Worm (Caenorhabditis elegans) whole organism, mixed stage, embryonic: ENCODE results near the gene Y116F11A.6.

Source experiments
- M03D4.4 ChIP-seq: sonication (generic microtip); optimal IDR thresholded peaks from 2 replicates; lab custom pipeline; 2017; ENCODE audit warnings: mild to moderate bottlenecking, missing genetic modification characterization, missing compliant biosample characterization
- bed-3 ChIP-seq: fragments of 200-800 bp; sonication (Bioruptor generic); optimal IDR thresholded peaks from 3 replicates; lab custom pipeline; 2018; ENCODE audit warnings: mild to moderate bottlenecking, missing genetic modification characterization, moderate library complexity, missing compliant biosample characterization
- ceh-39 ChIP-seq: fragments of 150-350 bp; optimal IDR thresholded peaks from 2 replicates; lab custom pipeline; 2014; ENCODE audit warnings: missing biosample characterization, missing genetic modification characterization
- ceh-43 ChIP-seq: fragments of 200-800 bp; sonication (Bioruptor generic); optimal IDR thresholded peaks from 2 replicates; lab custom pipeline; 2018; ENCODE audit warnings: mild to moderate bottlenecking, missing genetic modification characterization, moderate library complexity, missing compliant biosample characterization
- ceh-83 ChIP-seq: fragments of 200-800 bp; sonication (Bioruptor generic); optimal IDR thresholded peaks from 2 replicates; lab custom pipeline; 2018; ENCODE audit warnings: mild to moderate bottlenecking, missing genetic modification characterization, missing compliant biosample characterization
- ces-1 ChIP-seq: fragments of 150-350 bp; optimal IDR thresholded peaks from 2 replicates; lab custom pipeline; 2014; ENCODE audit warnings: missing biosample characterization, missing genetic modification reagents, missing genetic modification characterization
- cnd-1 ChIP-seq: fragments of 200-800 bp; sonication (Bioruptor generic); optimal IDR thresholded peaks from 2 replicates; lab custom pipeline; 2018; ENCODE audit warnings: mild to moderate bottlenecking, missing genetic modification characterization, missing compliant biosample characterization
- drap-1 ChIP-seq: fragments of 200-800 bp; sonication (Bioruptor generic); optimal IDR thresholded peaks from 3 replicates; lab custom pipeline; 2018; ENCODE audit warnings: mild to moderate bottlenecking, missing genetic modification characterization, missing compliant biosample characterization
- elt-1 ChIP-seq: sonication (generic microtip); optimal IDR thresholded peaks from 2 replicates; lab custom pipeline; 2017; ENCODE audit warnings: missing genetic modification characterization, mild to moderate bottlenecking, missing compliant biosample characterization, antibody characterized with exemption, moderate library complexity, borderline replicate concordance; ENCODE audit not compliant: insufficient read depth
- flh-1 ChIP-seq: fragments of 200-800 bp; sonication (Bioruptor generic); optimal IDR thresholded peaks from 2 replicates; lab custom pipeline; 2018; ENCODE audit warnings: mild to moderate bottlenecking, missing genetic modification characterization, moderate library complexity, missing compliant biosample characterization
- ham-2 ChIP-seq: fragments of 200-800 bp; sonication (Bioruptor generic); optimal IDR thresholded peaks from 2 replicates; lab custom pipeline; 2018; ENCODE audit warnings: mild to moderate bottlenecking, missing genetic modification characterization, missing compliant biosample characterization
- hlh-1 ChIP-seq: fragments of 150-350 bp; optimal IDR thresholded peaks from 2 replicates; lab custom pipeline; 2014; ENCODE audit warnings: missing biosample characterization, missing genetic modification reagents, missing genetic modification characterization
- lin-13 ChIP-seq: fragments of 150-350 bp; optimal IDR thresholded peaks from 2 replicates; lab custom pipeline; 2014; ENCODE audit warnings: missing biosample characterization, missing genetic modification characterization
- lin-32 ChIP-seq: fragments of 200-800 bp; sonication (Bioruptor generic); optimal IDR thresholded peaks from 2 replicates; lab custom pipeline; 2018; ENCODE audit warnings: mild to moderate bottlenecking, missing genetic modification characterization, missing compliant biosample characterization
- lsy-2 ChIP-seq: fragments of 150-350 bp; optimal IDR thresholded peaks from 2 replicates; lab custom pipeline; 2014; ENCODE audit warnings: missing biosample characterization, missing genetic modification characterization
- mab-5 ChIP-seq: fragments of 150-350 bp; optimal IDR thresholded peaks from 2 replicates; lab custom pipeline; 2014; ENCODE audit warnings: missing biosample characterization, missing genetic modification characterization
- mep-1 ChIP-seq: fragments of 150-350 bp; optimal IDR thresholded peaks from 2 replicates; lab custom pipeline; 2017; ENCODE audit warnings: missing biosample characterization, missing genetic modification reagents, missing genetic modification characterization, inconsistent platforms
- mls-2 ChIP-seq: sonication (generic microtip); optimal IDR thresholded peaks from 2 replicates; lab custom pipeline; 2016; ENCODE audit warnings: mild to moderate bottlenecking, missing genetic modification characterization, moderate library complexity, missing compliant biosample characterization
- nhr-12 ChIP-seq: fragments of 150-350 bp; optimal IDR thresholded peaks from 2 replicates; lab custom pipeline; 2014; ENCODE audit warnings: missing biosample characterization, missing genetic modification characterization
- nhr-2 ChIP-seq: fragments of 150-350 bp; optimal IDR thresholded peaks from 2 replicates; lab custom pipeline; 2014; ENCODE audit warnings: missing biosample characterization, missing genetic modification characterization
- nhr-237 ChIP-seq: fragments of 150-350 bp; optimal IDR thresholded peaks from 2 replicates; lab custom pipeline; 2014; ENCODE audit warnings: missing biosample characterization, missing genetic modification characterization
- nhr-76 ChIP-seq: sonication (generic microtip); optimal IDR thresholded peaks from 2 replicates; lab custom pipeline; 2017; ENCODE audit warnings: missing biosample characterization, missing genetic modification characterization
- sem-2 ChIP-seq: fragments of 200-800 bp; sonication (Bioruptor generic); optimal IDR thresholded peaks from 2 replicates; lab custom pipeline; 2018; ENCODE audit warnings: mild to moderate bottlenecking, missing genetic modification characterization, missing compliant biosample characterization
- snpc-4 ChIP-seq: fragments of 150-350 bp; optimal IDR thresholded peaks from 2 replicates; lab custom pipeline; 2014; ENCODE audit warnings: missing biosample characterization, missing genetic modification characterization
- sptf-1 ChIP-seq: sonication (generic microtip); optimal IDR thresholded peaks from 2 replicates; lab custom pipeline; 2017; ENCODE audit warnings: mild to moderate bottlenecking, missing genetic modification characterization, moderate library complexity, missing compliant biosample characterization
- unc-120 ChIP-seq: sonication (generic microtip); optimal IDR thresholded peaks from 2 replicates; lab custom pipeline; 2017; ENCODE audit warnings: missing genetic modification characterization, missing compliant biosample characterization; ENCODE audit not compliant: poor library complexity, severe bottlenecking
- unc-39 ChIP-seq: fragments of 150-350 bp; optimal IDR thresholded peaks from 2 replicates; lab custom pipeline; 2014; ENCODE audit warnings: missing biosample characterization, missing genetic modification characterization
- unc-62 ChIP-seq: fragments of 150-350 bp; optimal IDR thresholded peaks from 2 replicates; lab custom pipeline; 2014; ENCODE audit warnings: missing biosample characterization, missing genetic modification reagents, missing genetic modification characterization
- ztf-11 ChIP-seq: fragments of 150-350 bp; optimal IDR thresholded peaks from 2 replicates; lab custom pipeline; 2014; ENCODE audit warnings: missing biosample characterization, missing genetic modification characterization

Gene Y116F11A.6

DNA sequence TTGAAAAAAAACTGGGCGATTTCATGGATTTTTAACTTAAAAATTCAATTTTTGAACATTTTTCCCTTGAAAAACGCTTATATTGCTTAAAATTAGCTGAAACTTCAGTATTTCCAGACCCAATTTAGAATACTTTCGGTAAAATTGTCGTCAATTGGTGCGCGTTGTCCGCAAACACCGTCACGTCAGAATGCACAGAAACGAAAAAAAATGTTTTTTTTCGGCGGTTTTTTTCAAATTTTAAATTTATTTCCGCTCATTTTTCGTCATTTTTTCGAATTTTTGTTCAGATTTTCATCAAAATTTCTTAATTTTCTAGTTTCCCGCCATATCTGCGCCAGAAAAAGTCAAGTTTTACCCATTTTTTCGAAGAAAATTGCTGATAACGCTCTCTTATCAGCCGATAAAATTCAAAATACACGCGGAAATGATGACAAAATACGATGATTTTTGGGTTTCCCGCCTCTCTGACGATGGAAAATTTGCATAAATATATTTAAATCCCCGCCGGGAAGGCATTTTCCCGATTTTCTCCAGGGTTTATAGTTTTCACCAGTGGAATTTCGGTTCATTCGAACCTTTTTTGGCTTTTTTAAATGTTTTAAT is 46.0 kb upstream of the Y116F11A.6 start:
- TF ChIP-seq nhr-237 (tag; lab: Kevin White, UChicago) (no peak), snpc-4 (tag; lab: Kevin White, UChicago) (no peak), lin-13 (no peak), ceh-39 (no peak), unc-120 (tag; lab: Kevin White, UChicago) (no peak), ztf-11 (tag; lab: Kevin White, UChicago) (no peak), mep-1 (tag; lab: Kevin White, UChicago) (no peak), mab-5 (tag; lab: Kevin White, UChicago) (no peak), unc-62 (GFP tag; lab: Kevin White, UChicago) (no peak), nhr-76 (tag; lab: Kevin White, UChicago) (no peak)

ce11 chrV:19674543-19674942 is 44.8 kb upstream of the Y116F11A.6 start, which contains the start of gene mrp-7:
Gene mrp-7 (plus strand): TSS chrV:19674843.
- TF ChIP-seq sptf-1 (tag; lab: Kevin White, UChicago) (no peak), lsy-2 (tag; lab: Kevin White, UChicago) (no peak), ham-2 (GFP tag; lab: Kevin White, UChicago) (no peak), ceh-39 (no peak), lin-32 (no peak), cnd-1 (tag; lab: Kevin White, UChicago) (no peak), hlh-1 (no peak), sem-2 (GFP tag; lab: Kevin White, UChicago) (no peak), ces-1 (GFP tag; lab: Kevin White, UChicago) (no peak), flh-1 (GFP tag; lab: Kevin White, UChicago) (no peak), nhr-2 (tag; lab: Kevin White, UChicago) (no peak), drap-1 (GFP tag; lab: Kevin White, UChicago) (no peak), lin-13 (no peak)
- TF ChIP-seq, all 35 proteins: peak for 0

- no peak for TF ChIP-seq nhr-2 (tag; lab: Kevin White, UChicago)
- TF ChIP-seq snpc-4 (tag; lab: Kevin White, UChicago), result no peak
- TF ChIP-seq elt-1 (tag; lab: Kevin White, UChicago), result no peak
- TF ChIP-seq lsy-2 (tag; lab: Kevin White, UChicago), result no peak
- no peak for TF ChIP-seq unc-39 (tag; lab: Kevin White, UChicago)
- no peak for TF ChIP-seq ceh-39
These were observed 28.0 kb upstream of the Y116F11A.6 start for ce11 chrV:19691271-19691886.

DNA sequence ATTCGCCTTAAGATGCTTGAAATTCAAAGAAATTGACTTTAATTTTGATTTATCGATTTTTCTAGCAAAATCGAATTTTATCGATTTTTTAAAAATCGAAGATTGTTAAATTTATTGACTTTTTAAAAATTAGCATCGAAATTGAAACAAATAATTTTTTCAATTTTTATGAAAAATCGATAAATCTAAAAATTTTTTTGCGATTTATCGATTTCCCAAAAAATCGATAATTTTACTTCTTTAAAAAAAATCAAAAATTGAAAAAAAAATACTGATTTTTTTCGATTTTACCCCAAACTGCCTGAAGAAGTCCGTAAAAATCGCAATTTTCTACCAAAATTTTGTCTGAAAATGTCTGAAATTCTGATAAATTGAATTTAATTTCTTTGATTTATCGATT is 27.4 kb upstream of the Y116F11A.6 start:
- TF ChIP-seq flh-1 (GFP tag; lab: Kevin White, UChicago) (no peak), ceh-43 (no peak), lin-13 (no peak), ztf-11 (tag; lab: Kevin White, UChicago) (no peak), mep-1 (tag; lab: Kevin White, UChicago) (no peak), cnd-1 (tag; lab: Kevin White, UChicago) (no peak), mls-2 (no peak), nhr-12 (tag; lab: Kevin White, UChicago) (no peak), nhr-237 (tag; lab: Kevin White, UChicago) (no peak), sem-2 (GFP tag; lab: Kevin White, UChicago) (no peak), M03D4.4 (no peak), bed-3 (no peak), hlh-1 (no peak), lin-32 (no peak), ceh-83 (no peak), ceh-39 (no peak), elt-1 (tag; lab: Kevin White, UChicago) (no peak), mab-5 (tag; lab: Kevin White, UChicago) (no peak), nhr-2 (tag; lab: Kevin White, UChicago) (no peak)
- TF ChIP-seq, all 35 proteins: peak for 0
